Worm (Caenorhabditis elegans) whole organism, early embryonic: ENCODE measurements around the gene C05B5.2.

Experiments used
- B0310.2 ChIP-seq: sonication (generic microtip); optimal IDR thresholded peaks from 2 replicates; lab custom pipeline; 2016; ENCODE audit warnings: mild to moderate bottlenecking, missing genetic modification characterization, missing compliant biosample characterization
- F13C5.2 ChIP-seq: sonication (generic microtip); optimal IDR thresholded peaks from 2 replicates; lab custom pipeline; 2017; ENCODE audit warnings: mild to moderate bottlenecking, missing genetic modification characterization, inconsistent platforms, missing compliant biosample characterization
- aly-1 ChIP-seq: sonication (generic microtip); optimal IDR thresholded peaks from 2 replicates; lab custom pipeline; 2016; ENCODE audit warnings: missing genetic modification characterization, missing compliant biosample characterization
- ama-1 ChIP-seq: fragments of 150-350 bp; optimal IDR thresholded peaks from 2 replicates; lab custom pipeline; 2014
- ceh-13 ChIP-seq: fragments of 200-800 bp; sonication (Bioruptor generic); optimal IDR thresholded peaks from 2 replicates; lab custom pipeline; 2018; ENCODE audit warnings: mild to moderate bottlenecking, missing genetic modification characterization, missing compliant biosample characterization
- ceh-36 ChIP-seq: sonication (generic microtip); optimal IDR thresholded peaks from 2 replicates; lab custom pipeline; 2016; ENCODE audit warnings: missing genetic modification characterization, inconsistent platforms, missing compliant biosample characterization
- ets-7 ChIP-seq: sonication (generic microtip); optimal IDR thresholded peaks from 2 replicates; lab custom pipeline; 2016; ENCODE audit warnings: missing genotype, missing genetic modification characterization, missing compliant biosample characterization
- flt-1 ChIP-seq: fragments of 200-800 bp; sonication (Bioruptor generic); IDR thresholded peaks from 2 replicates; pipeline ENCODE4 v1.3.6; 2022; ENCODE audit warnings: missing genetic modification characterization, missing compliant biosample characterization
- hmbx-1 ChIP-seq: sonication (generic microtip); optimal IDR thresholded peaks from 2 replicates; lab custom pipeline; 2016; ENCODE audit warnings: mild to moderate bottlenecking, missing genetic modification characterization, missing compliant biosample characterization
- hmg-4 ChIP-seq: fragments of 200-800 bp; sonication (Bioruptor generic); optimal IDR thresholded peaks from 2 replicates; lab custom pipeline; 2018; ENCODE audit warnings: mild to moderate bottlenecking, missing genetic modification characterization, missing compliant biosample characterization
- hnd-1 ChIP-seq: sonication (generic microtip); optimal IDR thresholded peaks from 2 replicates; lab custom pipeline; 2016; ENCODE audit warnings: missing genetic modification characterization, missing compliant biosample characterization
- pes-1 ChIP-seq: fragments of 200-800 bp; sonication (Bioruptor generic); IDR thresholded peaks from 2 replicates; pipeline ENCODE4 v1.3.6; 2022; ENCODE audit warnings: missing genetic modification reagents, missing genetic modification characterization, missing compliant biosample characterization
- scrt-1 ChIP-seq: fragments of 200-800 bp; sonication (Bioruptor generic); IDR thresholded peaks from 2 replicates; pipeline ENCODE4 v1.3.6; 2022; ENCODE audit warnings: missing genetic modification characterization, missing compliant biosample characterization
- sea-1 ChIP-seq: fragments of 200-800 bp; sonication (Bioruptor generic); conservative IDR thresholded peaks from 2 replicates; pipeline ENCODE4 v1.3.6; 2022; ENCODE audit warnings: missing genetic modification characterization, missing compliant biosample characterization
- tbx-11 ChIP-seq: fragments of 200-800 bp; sonication (Bioruptor generic); IDR thresholded peaks from 2 replicates; pipeline ENCODE4 v1.3.6; 2022; ENCODE audit warnings: missing genetic modification characterization, missing compliant biosample characterization
- tbx-37 ChIP-seq: fragments of 200-800 bp; sonication (Bioruptor generic); conservative IDR thresholded peaks from 2 replicates; pipeline ENCODE4 v1.3.6; 2022; ENCODE audit warnings: missing genetic modification reagents, missing genetic modification characterization, missing compliant biosample characterization
- tra-4 ChIP-seq: sonication (generic microtip); optimal IDR thresholded peaks from 2 replicates; lab custom pipeline; 2017; ENCODE audit warnings: missing genetic modification characterization, missing compliant biosample characterization

Gene C05B5.2

DNA sequence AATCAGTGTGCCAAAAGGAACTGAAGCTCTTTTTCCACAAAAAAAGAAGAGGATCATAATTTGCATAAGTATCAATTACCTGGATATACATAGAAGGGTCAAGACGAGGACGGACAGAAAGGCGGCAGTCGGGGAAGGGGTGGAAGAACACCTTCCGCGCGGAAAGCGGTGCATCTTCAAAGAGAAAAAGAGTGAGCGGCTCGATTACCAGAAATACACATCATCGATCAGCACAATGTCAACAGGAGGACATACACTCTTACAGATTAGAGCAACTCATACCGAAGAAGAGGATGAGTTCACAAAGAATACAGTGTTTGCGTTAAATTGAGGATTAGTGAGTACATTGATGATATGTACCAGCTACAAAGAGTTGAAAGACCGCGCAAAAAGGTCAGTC is 31.0 kb downstream of the C05B5.2 start:
- TF ChIP-seq hmg-4 (peak; percentile 43), ceh-13 (no peak)

DNA sequence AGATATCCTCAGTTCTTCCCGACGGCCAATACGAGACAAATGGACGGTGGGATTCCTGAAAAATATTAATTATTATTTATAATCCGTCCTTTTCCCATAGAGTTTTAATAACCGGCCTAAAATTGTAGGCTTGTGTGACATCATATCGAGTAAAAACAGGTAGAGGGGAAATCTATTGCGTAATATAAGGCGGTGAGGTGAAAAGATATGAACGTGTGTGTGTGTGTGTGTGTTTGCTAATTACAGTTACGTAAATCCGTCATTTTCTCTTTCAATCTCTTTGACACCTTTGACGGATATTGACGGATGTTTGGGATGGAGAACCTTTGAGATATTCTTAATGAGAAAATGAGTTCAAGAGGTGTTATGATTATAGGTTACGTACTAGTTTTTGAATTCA is 34.9 kb downstream of the C05B5.2 start:
- TF ChIP-seq tbx-11 (GFP tag; lab: Robert Waterston, UW) (no peak), ceh-36 (tag; lab: Kevin White, UChicago) (peak; percentile 58), pes-1 (GFP tag; lab: Robert Waterston, UW) (0 out of 2 replicates have a peak, but pooled peaks have one; percentile 15)

DNA sequence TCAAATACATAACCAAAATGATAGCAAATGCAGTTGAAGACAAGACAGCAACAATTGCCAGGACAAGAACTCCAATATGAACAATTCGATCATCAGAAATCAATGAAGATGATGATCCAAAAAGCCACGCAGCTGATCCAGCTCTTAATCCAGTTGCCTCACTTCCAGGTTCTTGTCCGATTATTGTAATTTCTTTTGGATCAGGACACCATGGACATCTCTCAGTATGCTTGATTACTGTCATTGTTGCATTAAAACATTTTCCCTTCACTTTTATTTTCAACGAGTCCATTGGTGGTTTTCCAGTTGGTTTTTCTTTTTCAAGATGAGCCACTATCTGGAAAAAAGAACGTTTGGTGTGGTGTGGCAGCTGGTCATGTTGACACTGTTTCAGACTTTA is 35.9 kb downstream of the C05B5.2 start:
- TF ChIP-seq flt-1 (GFP tag; lab: Robert Waterston, UW) (no peak), ceh-36 (tag; lab: Kevin White, UChicago) (no peak), B0310.2 (no peak), hnd-1 (tag; lab: Kevin White, UChicago) (no peak), tbx-11 (GFP tag; lab: Robert Waterston, UW) (no peak), F13C5.2 (tag; lab: Kevin White, UChicago) (no peak), aly-1 (tag; lab: Kevin White, UChicago) (no peak), hmbx-1 (no peak), scrt-1 (GFP tag; lab: Robert Waterston, UW) (no peak), sea-1 (GFP tag; lab: Robert Waterston, UW) (no peak)

DNA sequence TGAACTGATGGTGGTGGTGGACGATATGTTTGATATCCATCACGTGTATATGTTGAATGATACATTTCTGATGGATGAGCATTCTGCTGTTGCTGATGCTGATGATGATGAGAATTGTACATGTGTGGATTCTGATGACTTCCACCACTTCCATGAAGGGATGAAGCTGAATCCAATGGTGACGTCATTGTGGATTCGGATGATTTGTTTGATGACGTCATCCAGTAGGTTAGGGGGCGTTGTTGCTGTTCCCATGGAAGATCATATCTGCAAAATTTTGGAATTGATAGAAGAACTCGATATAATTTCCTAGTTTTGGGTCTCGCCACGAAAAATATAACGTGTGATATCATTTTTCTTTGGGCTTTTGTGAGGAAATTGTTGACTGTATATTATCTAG is 36.9 kb downstream of the C05B5.2 start:
- TF ChIP-seq pes-1 (GFP tag; lab: Robert Waterston, UW): no peak
- TF ChIP-seq F13C5.2 (tag; lab: Kevin White, UChicago): no peak
- no peak for TF ChIP-seq scrt-1 (GFP tag; lab: Robert Waterston, UW)
- TF ChIP-seq ceh-13: no peak
- no peak for TF ChIP-seq hmg-4
- TF ChIP-seq ets-7: no peak
- no peak for TF ChIP-seq flt-1 (GFP tag; lab: Robert Waterston, UW)
- TF ChIP-seq tbx-11 (GFP tag; lab: Robert Waterston, UW): no peak

DNA sequence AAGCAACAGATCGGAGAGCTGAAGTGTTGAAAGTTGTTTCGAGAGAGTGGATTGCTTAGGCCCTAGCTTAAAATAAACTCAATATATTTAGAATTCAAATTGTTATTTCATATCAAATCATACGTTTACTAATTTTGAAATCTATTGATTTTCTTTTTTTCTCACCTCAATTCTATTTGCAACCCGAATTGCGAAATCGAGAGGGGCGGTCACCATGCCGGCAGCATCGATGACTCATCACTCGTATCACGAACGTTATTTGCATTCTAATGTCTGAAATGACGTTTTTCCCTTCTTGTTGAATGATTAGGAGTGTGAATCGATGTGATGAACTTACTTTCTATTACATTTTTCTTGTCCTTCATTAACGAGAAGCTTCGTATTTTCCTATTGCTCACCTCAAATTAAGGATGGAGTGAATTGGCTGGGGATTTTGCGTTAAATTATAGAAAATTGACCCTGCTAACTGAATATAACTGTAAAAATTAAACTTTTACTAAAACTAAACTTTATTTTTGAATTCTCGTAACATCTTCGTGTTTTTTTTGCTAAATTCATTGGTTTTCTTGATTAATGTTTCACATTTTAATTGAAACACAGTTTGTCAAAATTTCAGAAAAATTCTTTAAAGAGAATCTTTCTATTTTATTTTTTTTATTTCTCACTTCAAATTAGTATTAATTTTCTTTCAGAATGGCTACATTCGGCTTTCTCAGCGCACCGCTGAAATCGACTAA is 43.5 kb downstream of the C05B5.2 start, which contains the start of gene alx-1:
Gene alx-1 (plus strand): TSS at position 687 of the 737 bp plus-strand sequence.
- TF ChIP-seq F13C5.2 (tag; lab: Kevin White, UChicago): no peak
- TF ChIP-seq pes-1 (GFP tag; lab: Robert Waterston, UW): no peak
- TF ChIP-seq tbx-37: no peak
- TF ChIP-seq hmg-4: no peak
- no peak for TF ChIP-seq aly-1 (tag; lab: Kevin White, UChicago)
- TF ChIP-seq hnd-1 (tag; lab: Kevin White, UChicago): no peak
- no peak for TF ChIP-seq ceh-13
- no peak for TF ChIP-seq tra-4 (tag; lab: Kevin White, UChicago)
- TF ChIP-seq ama-1 (lab: Kevin White, UChicago): no peak
- TF ChIP-seq sea-1 (GFP tag; lab: Robert Waterston, UW): no peak
- TF ChIP-seq ceh-36 (tag; lab: Kevin White, UChicago): no peak
- TF ChIP-seq tbx-11 (GFP tag; lab: Robert Waterston, UW): no peak
- TF ChIP-seq ets-7: no peak
- TF ChIP-seq hmbx-1: no peak
- TF ChIP-seq scrt-1 (GFP tag; lab: Robert Waterston, UW): no peak
- no peak for TF ChIP-seq B0310.2
- TF ChIP-seq flt-1 (GFP tag; lab: Robert Waterston, UW): no peak

DNA sequence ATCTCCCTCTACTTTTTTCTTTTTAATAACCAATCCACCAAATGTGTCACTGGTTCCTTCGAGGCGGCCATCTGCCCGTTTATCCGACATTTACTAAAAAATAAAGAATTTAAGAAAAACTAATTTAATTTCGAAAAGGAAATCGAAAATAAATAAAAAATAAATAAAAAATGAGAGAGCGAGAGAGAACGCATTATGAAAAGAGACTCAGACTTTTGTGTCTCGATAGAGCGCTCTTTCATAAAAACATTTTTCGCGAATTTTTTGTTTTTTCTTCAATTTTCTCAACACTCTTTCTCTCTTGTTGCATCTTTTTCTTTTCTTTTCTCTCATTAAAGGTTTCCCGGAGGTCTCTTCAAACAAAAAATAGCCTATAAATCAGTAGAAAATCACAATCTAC is 44.2 kb downstream of the C05B5.2 start, which contains the start of gene mog-1:
Gene mog-1 (minus strand): TSS at position 93 of the 400 bp plus-strand sequence.
- TF ChIP-seq tra-4 (tag; lab: Kevin White, UChicago) (no peak), tbx-37 (no peak), scrt-1 (GFP tag; lab: Robert Waterston, UW) (no peak), sea-1 (GFP tag; lab: Robert Waterston, UW) (no peak), ama-1 (lab: Kevin White, UChicago) (no peak), F13C5.2 (tag; lab: Kevin White, UChicago) (no peak), tbx-11 (GFP tag; lab: Robert Waterston, UW) (no peak), aly-1 (tag; lab: Kevin White, UChicago) (no peak), hmbx-1 (no peak), ets-7 (no peak), ceh-36 (tag; lab: Kevin White, UChicago) (no peak), hmg-4 (no peak), hnd-1 (tag; lab: Kevin White, UChicago) (no peak), ceh-13 (no peak), pes-1 (GFP tag; lab: Robert Waterston, UW) (no peak), flt-1 (GFP tag; lab: Robert Waterston, UW) (no peak), B0310.2 (no peak)

DNA sequence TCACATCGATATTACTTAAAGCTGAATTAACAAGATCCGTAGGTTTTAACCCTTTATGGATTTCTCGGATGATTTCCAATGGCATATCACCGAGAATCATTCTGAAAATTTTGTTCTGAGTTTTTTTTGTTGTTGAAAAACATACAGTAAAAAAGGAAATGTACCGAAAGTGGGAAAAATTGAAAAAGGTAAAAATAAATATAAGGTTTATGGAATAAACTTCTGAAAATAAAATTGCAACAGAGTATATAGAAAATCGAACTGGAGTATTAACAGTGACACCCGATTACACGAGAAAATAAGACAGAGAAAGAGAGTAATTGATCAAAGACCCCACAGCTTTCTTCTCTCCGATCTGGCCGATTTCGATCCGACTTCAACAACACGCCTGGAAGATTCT is 48.5 kb downstream of the C05B5.2 start, which contains the start of gene K03H1.11:
Gene K03H1.11 (minus strand): TSS at position 101 of the 400 bp plus-strand sequence.
- TF ChIP-seq flt-1 (GFP tag; lab: Robert Waterston, UW) (no peak), hnd-1 (tag; lab: Kevin White, UChicago) (no peak), ceh-36 (tag; lab: Kevin White, UChicago) (no peak)

DNA sequence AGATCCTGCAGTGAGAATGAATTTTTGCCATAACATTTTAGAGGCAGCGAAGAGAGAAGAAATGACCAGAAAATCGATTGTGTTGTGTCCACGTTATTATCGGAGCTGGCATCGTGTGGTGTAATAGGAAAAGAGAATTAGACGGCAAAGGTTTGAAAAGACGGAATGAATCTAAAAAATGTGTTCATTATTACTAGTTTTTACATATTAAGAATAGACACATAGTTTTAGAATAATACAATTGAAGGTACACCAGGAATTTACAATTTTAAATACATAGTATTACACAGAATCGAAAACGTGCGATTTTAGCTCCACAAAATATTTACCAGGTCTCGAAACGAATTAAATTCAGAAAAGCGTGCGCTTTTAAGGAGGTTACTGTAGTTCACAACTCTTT is 50.1 kb downstream of the C05B5.2 start, which contains the start of gene K03H1.13:
Gene K03H1.13 (minus strand): TSS at position 101 of the 400 bp plus-strand sequence.
- TF ChIP-seq sea-1 (GFP tag; lab: Robert Waterston, UW) (no peak), F13C5.2 (tag; lab: Kevin White, UChicago) (no peak), ceh-36 (tag; lab: Kevin White, UChicago) (no peak), hmbx-1 (no peak), ets-7 (no peak)
